Worm (Caenorhabditis elegans) whole organism, young adult: ENCODE data around the gene Y7A5A.8.

Experiments used
- F10E7.11 ChIP-seq: sonication (generic microtip); optimal IDR thresholded peaks from 2 replicates; lab custom pipeline; 2017; ENCODE audit warnings: mild to moderate bottlenecking, missing genetic modification characterization, moderate library complexity, missing compliant biosample characterization
- Y56A3A.18 ChIP-seq: fragments of 200-800 bp; sonication (Bioruptor generic); IDR thresholded peaks from 2 replicates; pipeline ENCODE4 v1.3.6; 2022; ENCODE audit warnings: missing genetic modification reagents, missing genetic modification characterization, missing compliant biosample characterization
- ama-1 ChIP-seq, 3 experiments: fragments of 150-350 bp in 1 of 3; sonication (generic microtip) in 2 of 3; optimal IDR thresholded peaks; 2 replicates each; lab custom pipeline; 2014 to 2018; ENCODE audit warnings: missing biosample characterization in 2 of 3, missing genetic modification characterization in 2 of 3, missing genetic modification reagents in 2 of 3
- aptf-3 ChIP-seq: fragments of 200-800 bp; sonication (Bioruptor generic); IDR thresholded peaks from 2 replicates; pipeline ENCODE4 v1.3.6; 2022; ENCODE audit warnings: missing genetic modification characterization, missing compliant biosample characterization
- ceh-79 ChIP-seq: sonication (generic microtip); optimal IDR thresholded peaks from 2 replicates; lab custom pipeline; 2017; ENCODE audit warnings: mild to moderate bottlenecking, missing genetic modification characterization, missing compliant biosample characterization
- dpl-1 ChIP-seq: fragments of 150-350 bp; optimal IDR thresholded peaks from 2 replicates; lab custom pipeline; 2014; ENCODE audit warnings: missing biosample characterization, missing genetic modification reagents, missing genetic modification characterization
- egl-18 ChIP-seq: fragments of 200-800 bp; sonication (Bioruptor generic); IDR thresholded peaks from 2 replicates; pipeline ENCODE4 v1.3.6; 2022; ENCODE audit warnings: missing genetic modification reagents, missing genetic modification characterization, missing compliant biosample characterization
- lir-1 ChIP-seq: fragments of 200-800 bp; sonication (Bioruptor generic); conservative IDR thresholded peaks from 2 replicates; pipeline ENCODE4 v1.3.6; 2022; ENCODE audit warnings: missing genetic modification reagents, missing genetic modification characterization, missing compliant biosample characterization
- lsy-27 ChIP-seq: sonication (generic microtip); optimal IDR thresholded peaks from 2 replicates; lab custom pipeline; 2017; ENCODE audit warnings: missing genetic modification characterization, mild to moderate bottlenecking, missing compliant biosample characterization, antibody characterized with exemption, missing genotype, borderline replicate concordance; ENCODE audit not compliant: insufficient read depth
- madf-3 ChIP-seq: fragments of 200-800 bp; sonication (Bioruptor generic); IDR thresholded peaks from 2 replicates; pipeline ENCODE4 v1.3.6; 2022; ENCODE audit warnings: missing genetic modification reagents, missing genetic modification characterization, missing compliant biosample characterization
- nhr-90 ChIP-seq: sonication (generic microtip); optimal IDR thresholded peaks from 2 replicates; lab custom pipeline; 2016; ENCODE audit warnings: missing genotype, mild to moderate bottlenecking, missing genetic modification characterization, missing compliant biosample characterization
- sdz-38 ChIP-seq: sonication (generic microtip); optimal IDR thresholded peaks from 2 replicates; lab custom pipeline; 2016; ENCODE audit warnings: missing genotype, missing genetic modification characterization, missing compliant biosample characterization
- snpc-1.1 ChIP-seq: sonication (generic microtip); optimal IDR thresholded peaks from 2 replicates; lab custom pipeline; 2017; ENCODE audit warnings: missing genetic modification characterization, mild to moderate bottlenecking, missing compliant biosample characterization, antibody characterized with exemption, moderate library complexity, missing genotype, missing genetic modification reagents; ENCODE audit not compliant: insufficient read depth

- TF ChIP-seq snpc-1.1 (tag; lab: Kevin White, UChicago) (no peak), egl-18 (GFP tag; lab: Robert Waterston, UW) (no peak), sdz-38 (no peak), madf-3 (no peak), Y56A3A.18 (no peak), ama-1 (optimal IDR thresholded peaks at IDR 0.05; lab: Kevin White, UChicago) (no peak), ama-1 (GFP tag; optimal IDR thresholded peaks at IDR 0.05; lab: Kevin White, UChicago) (no peak), aptf-3 (GFP tag; lab: Robert Waterston, UW) (no peak), F10E7.11 (tag; lab: Kevin White, UChicago) (no peak), ceh-79 (tag; lab: Kevin White, UChicago) (no peak), lsy-27 (tag; lab: Kevin White, UChicago) (no peak), dpl-1 (no peak), nhr-90 (tag; lab: Kevin White, UChicago) (no peak), lir-1 (GFP tag; lab: Robert Waterston, UW) (no peak)
These were observed 5.8 kb downstream of the Y7A5A.8 start, which contains the start of gene Y7A5A.20 for ce11 chrX:15828059-15828458.
